Fruit fly (Drosophila melanogaster) Kc167 (cell line): ENCODE data around the gene mbf1.

ENCODE experiments used
- Sin3A ChIP-seq: fragments of >200 bp; optimal IDR thresholded peaks from 2 replicates; lab custom pipeline; 2018; ENCODE audit warnings: missing external identifiers
- h ChIP-seq: fragments of >200 bp; optimal IDR thresholded peaks from 3 replicates; lab custom pipeline; 2018; ENCODE audit warnings: missing external identifiers
- insv ChIP-seq: fragments of >200 bp; optimal IDR thresholded peaks from 3 replicates; lab custom pipeline; 2018; ENCODE audit warnings: missing external identifiers
- psq ChIP-seq: fragments of >200 bp; optimal IDR thresholded peaks from 2 replicates; lab custom pipeline; 2017; ENCODE audit warnings: missing external identifiers
- ttk ChIP-seq: sonication (Bioruptor generic); optimal IDR thresholded peaks from 2 replicates; lab custom pipeline; 2017; ENCODE audit warnings: missing external identifiers

DNA sequence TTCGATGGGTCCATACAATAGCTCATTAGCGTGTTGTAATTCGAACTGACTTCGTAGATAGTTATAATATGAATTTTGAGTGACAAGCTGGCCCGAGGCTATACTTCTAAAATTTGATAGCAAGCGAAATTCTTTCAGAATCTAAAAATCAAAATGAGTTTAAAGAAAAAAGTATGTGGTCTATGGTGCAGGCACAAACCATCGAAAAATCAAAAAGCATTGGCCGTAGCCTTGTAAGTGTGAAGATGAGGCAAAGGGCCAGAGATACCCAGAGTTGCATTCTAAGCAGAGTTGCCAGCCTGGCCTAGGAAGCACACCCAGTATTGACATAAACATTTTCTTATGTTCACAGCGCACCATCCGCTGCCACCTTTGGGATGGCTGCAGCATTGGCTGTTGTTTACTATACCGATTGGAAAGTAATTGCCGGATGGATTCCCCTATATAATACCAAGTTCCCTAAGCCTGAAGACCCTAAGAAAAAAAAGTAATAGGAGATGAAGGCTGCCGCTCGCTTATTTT lies 7.5 kb upstream of the mbf1 start, which contains the start of gene UQCR-6.4L:
- TF ChIP-seq psq (lab: Kevin White, UChicago) (no peak), h (lab: Kevin White, UChicago) (no peak), insv (lab: Kevin White, UChicago) (no peak), Sin3A (lab: Kevin White, UChicago) (no peak), ttk (no peak)
